Worm (Caenorhabditis elegans) whole organism, L4/young adult: ENCODE measurements around the gene otub-1.

Experiments
- W03F9.2 ChIP-seq: fragments of 150-350 bp; optimal IDR thresholded peaks from 2 replicates; lab custom pipeline; 2014; ENCODE audit warnings: missing biosample characterization, missing genetic modification characterization
- dao-5 ChIP-seq: sonication (generic microtip); optimal IDR thresholded peaks from 2 replicates; lab custom pipeline; 2016; ENCODE audit warnings: missing genotype, missing genetic modification characterization, moderate library complexity, missing compliant biosample characterization
- him-1 ChIP-seq: sonication (generic microtip); optimal IDR thresholded peaks from 2 replicates; lab custom pipeline; 2016; ENCODE audit warnings: missing genotype, missing genetic modification reagents, missing genetic modification characterization, missing compliant biosample characterization

DNA sequence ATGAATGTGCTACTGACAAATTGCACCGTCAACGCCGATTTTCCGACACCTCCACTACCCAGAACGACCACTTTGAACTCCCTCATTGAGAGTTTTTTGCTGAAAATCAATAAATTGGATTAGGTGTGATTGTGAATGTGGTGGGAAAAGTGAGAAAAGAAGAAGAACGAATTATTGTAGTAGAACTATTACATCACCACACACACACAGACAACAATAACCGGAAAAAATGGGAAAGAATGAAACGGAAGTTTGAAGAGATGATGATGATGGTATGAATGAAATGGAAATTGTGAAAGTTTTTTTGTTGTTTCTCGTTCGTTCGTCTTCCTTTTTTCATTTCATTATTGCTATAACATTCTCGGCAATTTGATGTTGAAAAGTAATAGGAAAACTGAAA, 2.1 kb upstream of the otub-1 start, which contains the start of gene rap-2:
- TF ChIP-seq him-1 (tag; lab: Kevin White, UChicago) (no peak), W03F9.2 (tag; lab: Kevin White, UChicago) (no peak), dao-5 (tag; lab: Kevin White, UChicago) (no peak)
